Fruit fly (Drosophila melanogaster) whole organism, embryonic: ENCODE measurements around the gene CG43689.

ENCODE experiments used
- Awh ChIP-seq: fragments of 200-800 bp; sonication (Bioruptor generic); IDR thresholded peaks from 2 replicates; pipeline ENCODE4, ENCODE4 v1.3.6; 2022; ENCODE audit warnings: missing biosample characterization, missing genetic modification characterization
- Blimp-1 ChIP-seq: fragments of 200-800 bp; sonication (Bioruptor generic); optimal IDR thresholded peaks from 3 replicates; lab custom pipeline; 2018; ENCODE audit warnings: missing biosample characterization, missing genetic modification characterization, mild to moderate bottlenecking, moderate library complexity, missing genetic modification reagents
- CG1024 ChIP-seq: fragments of 200-800 bp; sonication (Bioruptor generic); IDR thresholded peaks from 2 replicates; pipeline ENCODE4 v1.3.6; 2022; ENCODE audit warnings: missing biosample characterization, missing genetic modification characterization
- CG10267 ChIP-seq: fragments of 200-800 bp; sonication (Bioruptor generic); optimal IDR thresholded peaks from 2 replicates; lab custom pipeline; 2018; ENCODE audit warnings: missing biosample characterization, mild to moderate bottlenecking, missing genetic modification characterization, moderate library complexity
- CG12155 ChIP-seq: fragments of 200-800 bp; sonication (Bioruptor generic); optimal IDR thresholded peaks from 3 replicates; lab custom pipeline; 2016; ENCODE audit warnings: missing biosample characterization, missing genetic modification characterization
- CG12769 ChIP-seq: fragments of 200-800 bp; sonication (Bioruptor generic); optimal IDR thresholded peaks from 2 replicates; lab custom pipeline; 2019; ENCODE audit warnings: missing biosample characterization, mild to moderate bottlenecking, missing genetic modification characterization, moderate library complexity
- CG13287 ChIP-seq: fragments of 200-800 bp; sonication (Bioruptor generic); IDR thresholded peaks from 2 replicates; pipeline ENCODE4 v1.3.6; 2022; ENCODE audit warnings: missing biosample characterization, missing genetic modification characterization; ENCODE audit not compliant: partially characterized antibody
- CG18262 ChIP-seq: fragments of 200-800 bp; optimal IDR thresholded peaks from 3 replicates; lab custom pipeline; 2019; ENCODE audit warnings: missing biosample characterization, mild to moderate bottlenecking, missing genetic modification characterization, moderate library complexity
- CG2129 ChIP-seq: fragments of 200-800 bp; sonication (Bioruptor generic); IDR thresholded peaks from 2 replicates; pipeline ENCODE4 v1.3.6; 2022; ENCODE audit warnings: missing biosample characterization, missing genetic modification characterization; ENCODE audit not compliant: partially characterized antibody
- CG2712 ChIP-seq: fragments of 200-800 bp; optimal IDR thresholded peaks from 3 replicates; lab custom pipeline; 2019; ENCODE audit warnings: missing biosample characterization, mild to moderate bottlenecking, missing genetic modification characterization, moderate library complexity
- CG2875 ChIP-seq: fragments of 200-800 bp; sonication (Bioruptor generic); optimal IDR thresholded peaks from 2 replicates; lab custom pipeline; 2017; ENCODE audit warnings: missing biosample characterization, mild to moderate bottlenecking, missing genetic modification characterization, missing genetic modification reagents
- CG6791 ChIP-seq: fragments of 200-800 bp; sonication (Bioruptor generic); IDR thresholded peaks from 3 replicates; pipeline ENCODE4 v1.3.6; 2022; ENCODE audit warnings: missing biosample characterization, missing genetic modification characterization; ENCODE audit not compliant: partially characterized antibody
- CG6854 ChIP-seq: fragments of 200-800 bp; sonication (Bioruptor generic); optimal IDR thresholded peaks from 3 replicates; lab custom pipeline; 2017; ENCODE audit warnings: missing biosample characterization, mild to moderate bottlenecking, missing genetic modification characterization
- CG9727 ChIP-seq: fragments of 200-800 bp; sonication (Bioruptor generic); optimal IDR thresholded peaks from 3 replicates; lab custom pipeline; 2017; ENCODE audit warnings: missing biosample characterization, mild to moderate bottlenecking, missing genetic modification characterization
- CG9817 ChIP-seq: fragments of 200-800 bp; sonication (Bioruptor generic); optimal IDR thresholded peaks from 2 replicates; lab custom pipeline; 2018; ENCODE audit warnings: missing biosample characterization, mild to moderate bottlenecking, missing genetic modification characterization, moderate library complexity
- Dll ChIP-seq: fragments of 200-800 bp; sonication (Bioruptor generic); IDR thresholded peaks from 4 replicates; pipeline ENCODE4 v1.3.6; 2022; ENCODE audit warnings: missing biosample characterization, missing genetic modification characterization; ENCODE audit not compliant: partially characterized antibody
- Dp ChIP-seq: fragments of 200-800 bp; sonication (Bioruptor generic); optimal IDR thresholded peaks from 2 replicates; lab custom pipeline; 2018; ENCODE audit warnings: missing biosample characterization, mild to moderate bottlenecking, missing genetic modification characterization, moderate library complexity
- ERR ChIP-seq: fragments of 200-800 bp; sonication (Bioruptor generic); optimal IDR thresholded peaks from 2 replicates; lab custom pipeline; 2016; ENCODE audit warnings: missing biosample characterization, missing genetic modification characterization
- Fer2 ChIP-seq: fragments of 200-800 bp; sonication (Bioruptor generic); optimal IDR thresholded peaks from 2 replicates; lab custom pipeline; 2018; ENCODE audit warnings: missing biosample characterization, mild to moderate bottlenecking, missing genetic modification characterization, moderate library complexity
- HLH54F ChIP-seq: fragments of 200-800 bp; sonication (Bioruptor generic); optimal IDR thresholded peaks from 3 replicates; lab custom pipeline; 2016; ENCODE audit warnings: missing biosample characterization, missing genetic modification characterization
- Med ChIP-seq: fragments of 200-800 bp; sonication (Bioruptor generic); peaks from one replicate; lab custom pipeline; 2016; ENCODE audit warnings: missing biosample characterization, missing genetic modification characterization, mild to moderate bottlenecking, inconsistent platforms, moderate library complexity
- NfI ChIP-seq: fragments of 200-800 bp; sonication (Bioruptor generic); optimal IDR thresholded peaks from 3 replicates; lab custom pipeline; 2018; ENCODE audit warnings: missing biosample characterization, mild to moderate bottlenecking, missing genetic modification characterization, moderate library complexity
- Sox100B ChIP-seq: fragments of 200-800 bp; sonication (Bioruptor generic); optimal IDR thresholded peaks from 3 replicates; lab custom pipeline; 2018; ENCODE audit warnings: missing biosample characterization, mild to moderate bottlenecking, missing genetic modification characterization
- Sry-δ ChIP-seq: fragments of 200-800 bp; sonication (Bioruptor generic); optimal IDR thresholded peaks from 2 replicates; lab custom pipeline; 2016; ENCODE audit warnings: missing biosample characterization, missing genetic modification characterization
- Stat92E ChIP-seq, 3 experiments: fragments of >200 bp in 2 of 3; fragments of 200-800 bp in 1 of 3; sonication (Bioruptor generic) in 1 of 3; optimal IDR thresholded peaks; 2 replicates each; lab custom pipeline; 2017 to 2019; ENCODE audit warnings: missing biosample characterization in 3 of 3, missing genetic modification characterization in 3 of 3, mild to moderate bottlenecking in 1 of 3, moderate library complexity in 1 of 3
- Xbp1 ChIP-seq: fragments of 200-800 bp; sonication (Bioruptor generic); optimal IDR thresholded peaks from 3 replicates; lab custom pipeline; 2016; ENCODE audit warnings: missing biosample characterization, mild to moderate bottlenecking, missing genetic modification characterization
- bbx ChIP-seq: fragments of 200-800 bp; sonication (Bioruptor generic); IDR thresholded peaks from 2 replicates; pipeline ENCODE4 v1.3.6; 2022; ENCODE audit warnings: missing biosample characterization, missing genetic modification characterization; ENCODE audit not compliant: partially characterized antibody
- crc ChIP-seq: fragments of 200-800 bp; sonication (Bioruptor generic); optimal IDR thresholded peaks from 2 replicates; lab custom pipeline; 2016; ENCODE audit warnings: missing biosample characterization, missing genetic modification characterization
- croc ChIP-seq: fragments of 200-800 bp; sonication (Bioruptor generic); conservative IDR thresholded peaks from 3 replicates; pipeline ENCODE4 v1.3.6; 2022; ENCODE audit warnings: missing biosample characterization, missing genetic modification characterization
- dan ChIP-seq: fragments of 200-800 bp; sonication (Bioruptor generic); IDR thresholded peaks from 2 replicates; pipeline ENCODE4 v1.3.6; 2022; ENCODE audit warnings: missing biosample characterization, missing genetic modification characterization
- dpn ChIP-seq, 2 experiments: fragments of 200-800 bp; sonication (Bioruptor generic); optimal IDR thresholded peaks; 3 replicates each; lab custom pipeline; 2016; ENCODE audit warnings: missing biosample characterization in 2 of 2, missing genetic modification characterization in 2 of 2
- en ChIP-seq: fragments of 200-800 bp; sonication (Bioruptor generic); optimal IDR thresholded peaks from 2 replicates; lab custom pipeline; 2016; ENCODE audit warnings: missing biosample characterization, missing genetic modification characterization
- eyg ChIP-seq: fragments of 200-800 bp; sonication (Bioruptor generic); optimal IDR thresholded peaks from 3 replicates; lab custom pipeline; 2016; ENCODE audit warnings: missing biosample characterization, missing genetic modification characterization
- gfzf ChIP-seq: fragments of 200-800 bp; sonication (Bioruptor generic); optimal IDR thresholded peaks from 2 replicates; lab custom pipeline; 2016; ENCODE audit warnings: missing biosample characterization, mild to moderate bottlenecking, missing genetic modification characterization, moderate library complexity
- hbn ChIP-seq: fragments of 200-800 bp; sonication (Bioruptor generic); IDR thresholded peaks from 2 replicates; pipeline ENCODE4 v1.3.6; 2022; ENCODE audit warnings: missing biosample characterization, missing genetic modification characterization; ENCODE audit not compliant: partially characterized antibody
- ind ChIP-seq: fragments of 200-800 bp; sonication (Bioruptor generic); optimal IDR thresholded peaks from 3 replicates; lab custom pipeline; 2016; ENCODE audit warnings: missing biosample characterization, missing genetic modification characterization
- klu ChIP-seq: fragments of 200-800 bp; sonication (Bioruptor generic); IDR thresholded peaks from 2 replicates; pipeline ENCODE4 v1.3.6; 2022; ENCODE audit warnings: missing biosample characterization, missing genetic modification characterization
- kni ChIP-seq: fragments of 200-800 bp; sonication (Bioruptor generic); optimal IDR thresholded peaks from 3 replicates; lab custom pipeline; 2017; ENCODE audit warnings: mild to moderate bottlenecking, missing biosample characterization, missing genetic modification reagents, missing genetic modification characterization
- lola ChIP-seq, 3 experiments: fragments of >200 bp in 2 of 3; fragments of 200-800 bp in 1 of 3; sonication (Bioruptor generic) in 1 of 3; optimal IDR thresholded peaks; 2 replicates each; lab custom pipeline; 2017 to 2019; ENCODE audit warnings: missing biosample characterization in 3 of 3, missing genetic modification characterization in 3 of 3, mild to moderate bottlenecking in 1 of 3, moderate library complexity in 1 of 3
- mam ChIP-seq: fragments of 200-800 bp; sonication (Bioruptor generic); optimal IDR thresholded peaks from 3 replicates; lab custom pipeline; 2016; ENCODE audit warnings: missing biosample characterization, missing genetic modification characterization
- nmo ChIP-seq: fragments of 200-800 bp; sonication (Bioruptor generic); optimal IDR thresholded peaks from 2 replicates; lab custom pipeline; 2018; ENCODE audit warnings: missing biosample characterization, mild to moderate bottlenecking, missing genetic modification characterization, moderate library complexity
- phol ChIP-seq: fragments of 200-800 bp; sonication (Bioruptor generic); optimal IDR thresholded peaks from 3 replicates; lab custom pipeline; 2018; ENCODE audit warnings: missing biosample characterization, mild to moderate bottlenecking, missing genetic modification characterization, moderate library complexity
- ranshi ChIP-seq: fragments of 200-800 bp; sonication (Bioruptor generic); IDR thresholded peaks from 2 replicates; pipeline ENCODE4 v1.3.6; 2022; ENCODE audit warnings: missing biosample characterization, missing genetic modification characterization
- scrt ChIP-seq: fragments of 200-800 bp; sonication (Bioruptor generic); optimal IDR thresholded peaks from 2 replicates; lab custom pipeline; 2018; ENCODE audit warnings: missing biosample characterization, mild to moderate bottlenecking, missing genetic modification characterization, moderate library complexity
- sisA ChIP-seq: fragments of 200-800 bp; sonication (Bioruptor generic); IDR thresholded peaks from 2 replicates; pipeline ENCODE4 v1.3.6; 2022; ENCODE audit warnings: missing biosample characterization, missing genetic modification characterization
- tna ChIP-seq: fragments of 200-800 bp; sonication (Bioruptor generic); IDR thresholded peaks from 2 replicates; pipeline ENCODE4 v1.3.6; 2022; ENCODE audit warnings: missing biosample characterization, missing genetic modification characterization; ENCODE audit not compliant: partially characterized antibody
- trem ChIP-seq: fragments of 200-800 bp; optimal IDR thresholded peaks from 3 replicates; lab custom pipeline; 2019; ENCODE audit warnings: missing biosample characterization, mild to moderate bottlenecking, missing genetic modification characterization, moderate library complexity
- vnd ChIP-seq: fragments of 200-800 bp; sonication (Bioruptor generic); IDR thresholded peaks from 3 replicates; pipeline ENCODE4 v1.3.6; 2022; ENCODE audit warnings: missing biosample characterization, missing genetic modification characterization; ENCODE audit not compliant: partially characterized antibody

The CG43689 gene

dm6 chrX:4113698-4114216 lies 38.2 kb downstream of the CG43689 start, which contains the start of the genes dgt4 and Nsun2 (continued):
- TF ChIP-seq eyg (GFP tag; lab: Kevin White, UChicago) (no peak), lola (GFP tag; optimal IDR thresholded peaks at IDR 0.05; lab: Kevin White, UChicago) (peak in 1 of 3 experiments; percentile 18), mam (peak; percentile 57), HLH54F (GFP tag; lab: Kevin White, UChicago) (peak; percentile 14), CG12155 (peak; percentile 28), Sox100B (no peak), CG6854 (GFP tag; lab: Kevin White, UChicago) (no peak), sisA (GFP tag; lab: Robert Waterston, UW) (peak; percentile 35; the same call in 1 of the 2 replicates), Xbp1 (GFP tag; lab: Kevin White, UChicago) (peak; percentile 26), gfzf (peak; percentile 13), scrt (no peak), CG2129 (GFP tag; lab: Robert Waterston, UW) (0 out of 2 replicates have a peak, but pooled peaks have one; percentile 14), phol (tag; lab: Kevin White, UChicago) (peak; percentile 25), NfI (GFP tag; lab: Kevin White, UChicago) (peak; percentile 5), crc (GFP tag; lab: Kevin White, UChicago) (no peak), CG2712 (tag; lab: Kevin White, UChicago) (peak; percentile 15), Fer2 (tag; lab: Kevin White, UChicago) (no peak), CG10267 (peak; percentile 19), ind (GFP tag; lab: Kevin White, UChicago) (peak; percentile 41), ERR (GFP tag; lab: Kevin White, UChicago) (no peak), vnd (GFP tag; lab: Robert Waterston, UW) (peak; percentile 44; the same call in 1 of the 3 replicates), CG1024 (GFP tag; lab: Robert Waterston, UW) (no peak), CG13287 (peak; percentile 69), hbn (GFP tag; lab: Robert Waterston, UW) (0 out of 2 replicates have a peak, but pooled peaks have one; percentile 15), kni (no peak), Blimp-1 (GFP tag; lab: Kevin White, UChicago) (no peak), Dll (peak; percentile 72; the same call in 3 of the 4 replicates), Med (GFP tag; lab: Kevin White, UChicago) (peak; percentile 64), CG12769 (no peak), nmo (GFP tag; lab: Kevin White, UChicago) (peak; percentile 21), CG9727 (GFP tag; lab: Kevin White, UChicago) (peak; percentile 18), tna (GFP tag; lab: Robert Waterston, UW) (0 out of 2 replicates have a peak, but pooled peaks have one; percentile 43), Stat92E (GFP tag; optimal IDR thresholded peaks at IDR 0.05; lab: Kevin White, UChicago) (no peak), CG18262 (tag; lab: Kevin White, UChicago) (peak; percentile 0), bbx (GFP tag; lab: Robert Waterston, UW) (peak; percentile 37; the same call in 1 of the 2 replicates), dan (GFP tag; lab: Robert Waterston, UW) (no peak), dpn (GFP tag; optimal IDR thresholded peaks at IDR 0.05; lab: Kevin White, UChicago) (peak; percentile 0 to 7), CG2875 (GFP tag; lab: Kevin White, UChicago) (no peak), Dp (GFP tag; lab: Kevin White, UChicago) (peak; percentile 49), croc (GFP tag; lab: Robert Waterston, UW) (no peak), ranshi (GFP tag; lab: Robert Waterston, UW) (no peak), Awh (no peak), CG9817 (peak; percentile 8), CG6791 (GFP tag; lab: Robert Waterston, UW) (0 out of 3 replicates have a peak, but pooled peaks have one; percentile 50), en (GFP tag; lab: Kevin White, UChicago) (no peak), Sry-δ (GFP tag; lab: Kevin White, UChicago) (peak; percentile 65), trem (tag; lab: Kevin White, UChicago) (peak; percentile 21), klu (GFP tag; lab: Robert Waterston, UW) (no peak)
